Worm (Caenorhabditis elegans): Measurements from ENCODE around the gene cht-1.
A peak's percentile ranks its signal among the peaks of the same experiment; 100 is the strongest.

cht-1 gene

DNA sequence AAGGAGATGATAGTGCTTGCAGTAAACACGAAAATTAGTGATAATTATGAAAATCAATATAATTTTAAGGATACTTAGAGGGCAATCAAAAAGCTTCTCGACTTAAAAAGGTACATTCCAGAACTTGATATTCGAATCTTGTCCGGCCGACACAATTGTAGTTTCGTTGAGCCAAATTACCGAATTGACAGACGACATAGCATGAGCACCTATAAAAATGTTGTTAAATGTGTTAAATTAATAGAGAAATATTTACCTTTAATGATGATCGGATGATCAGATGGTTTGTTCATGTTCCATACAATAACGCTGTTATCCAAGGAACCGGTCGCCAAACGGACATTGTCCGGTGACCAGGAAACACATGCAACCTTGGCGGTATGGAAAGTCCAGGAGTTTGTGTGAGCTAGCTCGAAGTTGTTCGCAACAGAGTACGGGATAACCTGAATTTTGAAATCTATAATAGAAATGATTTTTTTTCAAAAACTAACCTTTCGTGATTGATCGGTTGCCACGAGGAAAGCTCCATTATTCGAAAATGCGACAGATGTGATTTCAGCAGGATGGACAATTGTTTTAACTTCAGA is 9.0 kb upstream of the cht-1 start (continued):
- TF ChIP-seq lsy-27 (tag; optimal IDR thresholded peaks at IDR 0.05; ENCODE audit: borderline replicate concordance, insufficient read depth) (no peak), pha-4 (tag; optimal IDR thresholded peaks at IDR 0.05) (no peak), athp-1 (tag; optimal IDR thresholded peaks at IDR 0.05) (no peak), ztf-28 (GFP tag; IDR thresholded peaks at IDR 0.05) (no peak), sea-2 (GFP tag; IDR thresholded peaks at IDR 0.05) (no peak), ccch-3 (GFP tag; optimal IDR thresholded peaks at IDR 0.05) (no peak), cebp-1 (GFP tag; IDR thresholded peaks at IDR 0.05) (no peak), cebp-1 (tag; optimal IDR thresholded peaks at IDR 0.05) (no peak), dox-1 (GFP tag; IDR thresholded peaks at IDR 0.05) (no peak)

DNA sequence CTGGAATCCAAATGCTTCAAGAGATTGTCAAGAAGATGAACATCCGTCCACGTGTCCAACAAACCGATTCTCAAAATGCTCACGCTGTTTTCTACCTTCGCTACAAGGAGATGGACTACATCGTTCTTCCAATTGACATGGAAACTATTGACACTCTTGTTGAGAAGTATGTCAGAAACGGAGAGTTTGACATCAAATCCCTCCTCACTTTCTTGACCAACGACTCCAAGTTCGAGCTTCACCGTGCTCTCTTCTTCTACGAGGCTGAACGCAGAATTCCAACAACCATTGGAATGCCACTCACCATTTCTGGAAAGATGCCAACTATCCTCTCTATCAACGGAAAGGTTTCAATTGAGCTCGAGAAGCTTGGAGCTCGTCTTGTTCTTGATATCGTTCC is 6.0 kb upstream of the cht-1 start:
- TF ChIP-seq Y56A3A.18 (GFP tag; IDR thresholded peaks at IDR 0.05) (peak; percentile 59; the same call in 1 of the 2 replicates), Y53G8AR.9 (GFP tag; conservative IDR thresholded peaks at IDR 0.05) (0 out of 2 replicates have a peak, but pooled peaks have one; percentile 54)

DNA sequence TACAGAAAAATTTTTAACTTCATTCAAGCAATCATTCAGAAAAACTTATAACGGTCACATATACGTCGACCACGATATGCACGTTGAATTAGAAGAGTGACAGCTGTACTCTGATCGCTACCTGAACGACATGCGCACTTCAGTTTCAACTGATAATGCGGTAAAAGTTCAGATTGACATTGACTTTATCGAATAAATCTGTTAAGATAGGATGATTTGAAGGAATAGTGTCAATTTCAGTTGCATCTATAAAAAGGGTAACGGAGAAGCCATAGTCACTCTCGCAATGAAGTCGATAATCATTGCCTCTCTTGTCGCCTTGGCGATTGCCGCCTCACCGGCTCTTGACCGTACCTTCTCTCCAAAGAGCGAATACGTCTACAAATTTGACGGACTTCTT is 3.4 kb upstream of the cht-1 start, which contains the start of gene vit-5:
vit-5 (plus strand) TSS at position 277 of the 400 bp plus-strand sequence.
- TF ChIP-seq chd-7 (tag; optimal IDR thresholded peaks at IDR 0.05) = peak; percentile 56
- peak; percentile 58 for TF ChIP-seq ztf-22 (GFP tag; optimal IDR thresholded peaks at IDR 0.05)
- peak in 1 of 2 experiments; percentile 69 for TF ChIP-seq let-607 (tag; optimal IDR thresholded peaks at IDR 0.05)
- TF ChIP-seq madf-8 (GFP tag; conservative IDR thresholded peaks at IDR 0.05) = no peak
- TF ChIP-seq atf-7 (tag; optimal IDR thresholded peaks at IDR 0.05) = peak; percentile 66
- TF ChIP-seq nhr-80 (tag; optimal IDR thresholded peaks at IDR 0.05) = peak; percentile 83

DNA sequence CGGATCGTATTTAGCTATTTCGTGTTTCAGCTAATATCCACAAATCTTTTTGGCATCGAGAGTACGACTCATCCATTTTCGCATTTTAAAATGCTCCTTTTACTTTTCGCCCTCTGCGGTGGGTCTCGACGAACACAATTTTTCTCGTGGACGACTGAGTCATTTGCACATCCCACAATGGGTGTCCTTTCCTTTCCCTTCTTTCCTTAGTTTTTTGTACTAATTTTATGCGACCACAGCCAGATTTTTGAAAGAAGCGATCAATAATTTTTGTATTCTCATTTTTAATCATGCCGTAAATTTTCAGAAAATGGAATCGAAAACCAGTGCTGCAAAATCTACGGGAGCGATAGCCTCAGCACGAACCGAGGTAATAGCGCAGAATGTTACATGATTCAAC is 1.9 kb upstream of the cht-1 start, which contains the start of gene C04F6.9:
C04F6.9 (plus strand) TSS at position 301 of the 400 bp plus-strand sequence.
- no peak for TF ChIP-seq madf-3 (GFP tag; IDR thresholded peaks at IDR 0.05)
- TF ChIP-seq dpff-1 (tag; optimal IDR thresholded peaks at IDR 0.05) = no peak
- TF ChIP-seq xnd-1 (tag; optimal IDR thresholded peaks at IDR 0.05) = no peak
- TF ChIP-seq dpl-1 (GFP tag; optimal IDR thresholded peaks at IDR 0.05) = no peak
- no peak for TF ChIP-seq attf-6 (GFP tag; IDR thresholded peaks at IDR 0.05)
- no peak for TF ChIP-seq T26A5.8 (tag; optimal IDR thresholded peaks at IDR 0.05)
- no peak for TF ChIP-seq egrh-3 (GFP tag; IDR thresholded peaks at IDR 0.05)

DNA sequence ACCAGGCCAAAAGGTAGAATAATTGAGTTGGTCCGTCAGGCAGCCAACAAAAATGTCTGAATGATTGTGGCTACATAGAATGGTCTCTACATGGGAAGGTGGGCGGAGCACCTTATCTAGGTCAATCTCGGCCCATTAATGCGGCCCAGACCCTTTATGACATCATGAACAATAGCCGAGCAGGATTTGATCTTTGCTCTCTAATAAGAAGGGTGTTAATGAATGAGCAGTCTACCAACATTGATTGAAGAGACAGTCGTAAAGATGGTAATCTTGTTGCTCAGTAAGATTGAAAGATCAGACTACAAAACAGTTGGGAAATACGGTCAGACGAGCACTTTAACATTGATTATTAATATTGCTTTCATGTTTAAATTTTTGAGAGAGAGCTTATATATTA is 570 bp upstream of the cht-1 start:
- TF ChIP-seq mcd-1 (GFP tag; IDR thresholded peaks at IDR 0.05) (no peak), attf-6 (GFP tag; IDR thresholded peaks at IDR 0.05) (no peak), C06A6.2 (GFP tag; conservative IDR thresholded peaks at IDR 0.05) (no peak), B0019.2 (GFP tag; conservative IDR thresholded peaks at IDR 0.05) (no peak), madf-6 (GFP tag; IDR thresholded peaks at IDR 0.05) (no peak), B0261.1 (tag; optimal IDR thresholded peaks at IDR 0.05) (no peak), Y56A3A.18 (GFP tag; IDR thresholded peaks at IDR 0.05) (no peak), F49E8.2 (tag; optimal IDR thresholded peaks at IDR 0.05; ENCODE audit: insufficient read depth) (no peak), hmg-1.2 (GFP tag; IDR thresholded peaks at IDR 0.05) (no peak), tbx-9 (tag; optimal IDR thresholded peaks at IDR 0.05; ENCODE audit: borderline replicate concordance) (no peak), B0336.3 (GFP tag; IDR thresholded peaks at IDR 0.05) (no peak), aptf-3 (GFP tag; IDR thresholded peaks at IDR 0.05) (no peak)

All from whole organism, young adult.